Fruit fly (Drosophila melanogaster) whole organism: ENCODE data around the gene wuho.

Experiments
- CG8478 ChIP-seq: fragments of >200 bp; optimal IDR thresholded peaks from 2 replicates; lab custom pipeline; 2018; ENCODE audit warnings: inconsistent platforms
- Dll ChIP-seq: fragments of >200 bp; optimal IDR thresholded peaks from 2 replicates; lab custom pipeline; 2017
- EcR ChIP-seq, 2 experiments: fragments of >200 bp; optimal IDR thresholded peaks; 2 replicates each; lab custom pipeline; 2017; ENCODE audit warnings: missing biosample characterization in 2 of 2, missing genetic modification characterization in 2 of 2, missing genetic modification reagents in 2 of 2
- pan ChIP-seq: fragments of >200 bp; optimal IDR thresholded peaks from 2 replicates; lab custom pipeline; 2017
- psq ChIP-seq: fragments of >200 bp; optimal IDR thresholded peaks from 2 replicates; lab custom pipeline; 2017
- usp ChIP-seq: fragments of >200 bp; optimal IDR thresholded peaks from 2 replicates; lab custom pipeline; 2017; ENCODE audit warnings: missing biosample characterization, missing genetic modification characterization, mixed read lengths

Gene wuho

dm6 chrX:6303675-6304074, 15.8 kb downstream of the wuho start, which contains the start of gene CG3823:
TSS of gene CG3823 (plus strand) at chrX:6303975.
- no peak for TF ChIP-seq CG8478
- no peak for TF ChIP-seq psq (lab: Kevin White, UChicago)
- no peak for TF ChIP-seq EcR (GFP tag; optimal IDR thresholded peaks at IDR 0.05; lab: Kevin White, UChicago)
- no peak for TF ChIP-seq usp (GFP tag; lab: Kevin White, UChicago)
- TF ChIP-seq pan, result no peak
- TF ChIP-seq Dll (lab: Kevin White, UChicago), result no peak

- TF ChIP-seq pan (no peak), psq (lab: Kevin White, UChicago) (no peak), CG8478 (no peak), usp (GFP tag; lab: Kevin White, UChicago) (no peak), Dll (lab: Kevin White, UChicago) (no peak), EcR (GFP tag; optimal IDR thresholded peaks at IDR 0.05; lab: Kevin White, UChicago) (no peak)
These were observed 16.3 kb downstream of the wuho start for dm6 chrX:6304203-6304602.

- TF ChIP-seq CG8478, result no peak
- TF ChIP-seq usp (GFP tag; lab: Kevin White, UChicago), result no peak
- TF ChIP-seq Dll (lab: Kevin White, UChicago), result no peak
- TF ChIP-seq EcR (GFP tag; optimal IDR thresholded peaks at IDR 0.05; lab: Kevin White, UChicago), result no peak
- TF ChIP-seq psq (lab: Kevin White, UChicago), result no peak
- no peak for TF ChIP-seq pan
These were observed 17.4 kb downstream of the wuho start for dm6 chrX:6305317-6305716.

- TF ChIP-seq pan, result no peak
- no peak for TF ChIP-seq Dll (lab: Kevin White, UChicago)
- TF ChIP-seq usp (GFP tag; lab: Kevin White, UChicago), result no peak
- no peak for TF ChIP-seq CG8478
- TF ChIP-seq EcR (GFP tag; optimal IDR thresholded peaks at IDR 0.05; lab: Kevin White, UChicago), result no peak
- no peak for TF ChIP-seq psq (lab: Kevin White, UChicago)
These were observed 21.0 kb downstream of the wuho start, which contains the start of gene CG15894 for dm6 chrX:6308852-6309251. TSS of gene CG15894 (plus strand) at chrX:6309212.

- TF ChIP-seq EcR (GFP tag; optimal IDR thresholded peaks at IDR 0.05; lab: Kevin White, UChicago), result no peak
- TF ChIP-seq Dll (lab: Kevin White, UChicago), result no peak
- no peak for TF ChIP-seq CG8478
- no peak for TF ChIP-seq psq (lab: Kevin White, UChicago)
- TF ChIP-seq usp (GFP tag; lab: Kevin White, UChicago), result no peak
- no peak for TF ChIP-seq pan
These were observed 22.5 kb downstream of the wuho start for dm6 chrX:6310408-6310807.

dm6 chrX:6311516-6311915, 23.6 kb downstream of the wuho start:
- TF ChIP-seq Dll (lab: Kevin White, UChicago), result no peak
- no peak for TF ChIP-seq EcR (GFP tag; optimal IDR thresholded peaks at IDR 0.05; lab: Kevin White, UChicago)
- no peak for TF ChIP-seq CG8478
- TF ChIP-seq usp (GFP tag; lab: Kevin White, UChicago), result no peak

dm6 chrX:6315583-6315982, 27.7 kb downstream of the wuho start:
- TF ChIP-seq pan (no peak), Dll (lab: Kevin White, UChicago) (no peak), CG8478 (no peak), psq (lab: Kevin White, UChicago) (no peak), EcR (GFP tag; optimal IDR thresholded peaks at IDR 0.05; lab: Kevin White, UChicago) (no peak), usp (GFP tag; lab: Kevin White, UChicago) (no peak)

dm6 chrX:6316858-6317474, 29.1 kb downstream of the wuho start:
- TF ChIP-seq psq (lab: Kevin White, UChicago), result no peak
- no peak for TF ChIP-seq EcR (GFP tag; optimal IDR thresholded peaks at IDR 0.05; lab: Kevin White, UChicago)
- TF ChIP-seq pan, result no peak
- TF ChIP-seq CG8478, result no peak
- TF ChIP-seq Dll (lab: Kevin White, UChicago), result no peak
- no peak for TF ChIP-seq usp (GFP tag; lab: Kevin White, UChicago)

- TF ChIP-seq pan, result no peak
These were observed 42.6 kb downstream of the wuho start, which contains the start of gene CG42240 for dm6 chrX:6330369-6330949. TSS of gene CG42240 (plus strand) at chrX:6330842.

dm6 chrX:6332988-6333719, 45.3 kb downstream of the wuho start:
- TF ChIP-seq usp (GFP tag; lab: Kevin White, UChicago), result no peak
- no peak for TF ChIP-seq EcR (GFP tag; optimal IDR thresholded peaks at IDR 0.05; lab: Kevin White, UChicago)
- TF ChIP-seq Dll (lab: Kevin White, UChicago), result no peak
- no peak for TF ChIP-seq psq (lab: Kevin White, UChicago)
- TF ChIP-seq CG8478, result no peak
- no peak for TF ChIP-seq pan

dm6 chrX:6334945-6335344, 47.0 kb downstream of the wuho start:
- TF ChIP-seq EcR (GFP tag; optimal IDR thresholded peaks at IDR 0.05; lab: Kevin White, UChicago) (no peak), pan (no peak), Dll (lab: Kevin White, UChicago) (no peak), CG8478 (no peak), psq (lab: Kevin White, UChicago) (no peak), usp (GFP tag; lab: Kevin White, UChicago) (no peak)

- TF ChIP-seq EcR (GFP tag; optimal IDR thresholded peaks at IDR 0.05; lab: Kevin White, UChicago), result no peak
- no peak for TF ChIP-seq usp (GFP tag; lab: Kevin White, UChicago)
- no peak for TF ChIP-seq psq (lab: Kevin White, UChicago)
- TF ChIP-seq pan, result no peak
- no peak for TF ChIP-seq Dll (lab: Kevin White, UChicago)
- TF ChIP-seq CG8478, result no peak
These were observed 49.8 kb downstream of the wuho start, which contains the start of gene CG3842 for dm6 chrX:6337702-6338101. TSS of gene CG3842 (plus strand) at chrX:6337762.
